Fruit fly (Drosophila melanogaster) whole organism, embryonic: ENCODE results near the gene kay.
A peak's percentile ranks its signal among the peaks of the same experiment; 100 is the strongest.

Experiments
- Awh ChIP-seq: fragments of 200-800 bp; sonication (Bioruptor generic); IDR thresholded peaks from 2 replicates; pipeline ENCODE4, ENCODE4 v1.3.6; 2022; ENCODE audit warnings: missing biosample characterization, missing genetic modification characterization
- CG10147 ChIP-seq: fragments of 200-800 bp; sonication (Bioruptor generic); optimal IDR thresholded peaks from 2 replicates; lab custom pipeline; 2019; ENCODE audit warnings: missing biosample characterization, mild to moderate bottlenecking, missing genetic modification characterization, moderate library complexity
- CG10565 ChIP-seq: fragments of 200-800 bp; sonication (Bioruptor generic); optimal IDR thresholded peaks from 3 replicates; lab custom pipeline; 2016; ENCODE audit warnings: missing biosample characterization, mild to moderate bottlenecking, missing genetic modification characterization
- CG10979 ChIP-seq: fragments of 200-800 bp; sonication (Bioruptor generic); optimal IDR thresholded peaks from 2 replicates; lab custom pipeline; 2018; ENCODE audit warnings: missing biosample characterization, mild to moderate bottlenecking, missing genetic modification characterization, moderate library complexity
- CG14860 ChIP-seq: fragments of 200-800 bp; sonication (Bioruptor generic); IDR thresholded peaks from 3 replicates; pipeline ENCODE4 v1.3.6; 2022; ENCODE audit warnings: missing biosample characterization, missing genetic modification characterization; ENCODE audit not compliant: partially characterized antibody
- CG1603 ChIP-seq: fragments of 200-800 bp; sonication (Bioruptor generic); optimal IDR thresholded peaks from 2 replicates; lab custom pipeline; 2019; ENCODE audit warnings: missing biosample characterization, mild to moderate bottlenecking, missing genetic modification characterization, moderate library complexity
- CG17802 ChIP-seq: fragments of 200-800 bp; sonication (Bioruptor generic); optimal IDR thresholded peaks from 2 replicates; lab custom pipeline; 2018; ENCODE audit warnings: missing biosample characterization, mild to moderate bottlenecking, missing genetic modification characterization, moderate library complexity
- CG1792 ChIP-seq: fragments of 200-800 bp; sonication (Bioruptor generic); optimal IDR thresholded peaks from 2 replicates; lab custom pipeline; 2016; ENCODE audit warnings: missing biosample characterization, missing genetic modification characterization
- CG2116 ChIP-seq: fragments of 200-800 bp; sonication (Bioruptor generic); optimal IDR thresholded peaks from 3 replicates; lab custom pipeline; 2018; ENCODE audit warnings: missing biosample characterization, mild to moderate bottlenecking, missing genetic modification characterization
- CG2129 ChIP-seq: fragments of 200-800 bp; sonication (Bioruptor generic); IDR thresholded peaks from 2 replicates; pipeline ENCODE4 v1.3.6; 2022; ENCODE audit warnings: missing biosample characterization, missing genetic modification characterization; ENCODE audit not compliant: partially characterized antibody
- CG32532 ChIP-seq: fragments of 200-800 bp; sonication (Bioruptor generic); IDR thresholded peaks from 2 replicates; pipeline ENCODE4 v1.3.6; 2022; ENCODE audit warnings: missing biosample characterization, missing genetic modification characterization
- CG4730 ChIP-seq: fragments of 200-800 bp; sonication (Bioruptor generic); IDR thresholded peaks from 2 replicates; pipeline ENCODE4 v1.3.6; 2022; ENCODE audit warnings: missing biosample characterization, missing genetic modification characterization
- CG6654 ChIP-seq: fragments of 200-800 bp; sonication (Bioruptor generic); optimal IDR thresholded peaks from 2 replicates; lab custom pipeline; 2017; ENCODE audit warnings: missing biosample characterization, mild to moderate bottlenecking, missing genetic modification characterization
- CG6854 ChIP-seq: fragments of 200-800 bp; sonication (Bioruptor generic); optimal IDR thresholded peaks from 3 replicates; lab custom pipeline; 2017; ENCODE audit warnings: missing biosample characterization, mild to moderate bottlenecking, missing genetic modification characterization
- CG7357 ChIP-seq: fragments of 200-800 bp; sonication (Bioruptor generic); IDR thresholded peaks from 3 replicates; pipeline ENCODE4 v1.3.6; 2022; ENCODE audit warnings: missing biosample characterization, missing genetic modification characterization
- CG9609 ChIP-seq: fragments of 200-800 bp; sonication (Bioruptor generic); optimal IDR thresholded peaks from 3 replicates; lab custom pipeline; 2016; ENCODE audit warnings: missing biosample characterization, missing genetic modification characterization
- CG9797 ChIP-seq: fragments of 200-800 bp; sonication (Bioruptor generic); optimal IDR thresholded peaks from 3 replicates; lab custom pipeline; 2018; ENCODE audit warnings: missing biosample characterization, mild to moderate bottlenecking, missing genetic modification characterization
- HLH4C ChIP-seq: fragments of 200-800 bp; sonication (Bioruptor generic); IDR thresholded peaks from 3 replicates; pipeline ENCODE4 v1.3.6; 2022; ENCODE audit warnings: missing biosample characterization, missing genetic modification characterization; ENCODE audit not compliant: partially characterized antibody
- Hr51 ChIP-seq, 2 experiments: fragments of 200-800 bp; sonication (Bioruptor generic); optimal IDR thresholded peaks; 2 replicates in 1 of 2; 3 replicates in 1 of 2; lab custom pipeline; 2016 to 2018; ENCODE audit warnings: missing biosample characterization in 2 of 2, missing genetic modification characterization in 2 of 2, mild to moderate bottlenecking in 1 of 2, moderate library complexity in 1 of 2
- Max ChIP-seq: fragments of 200-800 bp; sonication (Bioruptor generic); optimal IDR thresholded peaks from 2 replicates; lab custom pipeline; 2016; ENCODE audit warnings: missing biosample characterization, mild to moderate bottlenecking, missing genetic modification characterization
- Mrtf ChIP-seq: fragments of 200-800 bp; sonication (Bioruptor generic); IDR thresholded peaks from 3 replicates; pipeline ENCODE4 v1.3.6; 2022; ENCODE audit warnings: missing biosample characterization, missing genetic modification characterization
- NC2β ChIP-seq: fragments of 200-800 bp; sonication (Bioruptor generic); optimal IDR thresholded peaks from 2 replicates; lab custom pipeline; 2016; ENCODE audit warnings: missing biosample characterization, missing genetic modification characterization
- NK7.1 ChIP-seq: fragments of 200-800 bp; sonication (Bioruptor generic); optimal IDR thresholded peaks from 3 replicates; lab custom pipeline; 2016; ENCODE audit warnings: missing biosample characterization, missing genetic modification characterization
- Scr ChIP-seq: fragments of 200-800 bp; sonication (Bioruptor generic); IDR thresholded peaks from 2 replicates; pipeline ENCODE4 v1.3.6; 2022; ENCODE audit warnings: missing biosample characterization, missing genetic modification characterization; ENCODE audit not compliant: partially characterized antibody
- Xrp1 ChIP-seq: fragments of 200-800 bp; sonication (Bioruptor generic); IDR thresholded peaks from 2 replicates; pipeline ENCODE4 v1.3.6; 2022; ENCODE audit warnings: missing biosample characterization, missing genetic modification characterization
- bsh ChIP-seq, 2 experiments: fragments of 200-800 bp; sonication (Bioruptor generic); optimal IDR thresholded peaks; 2 replicates each; lab custom pipeline; 2017 to 2018; ENCODE audit warnings: mild to moderate bottlenecking in 2 of 2, missing biosample characterization in 2 of 2, missing genetic modification characterization in 2 of 2, moderate library complexity in 1 of 2
- ci ChIP-seq: fragments of 200-800 bp; sonication (Bioruptor generic); IDR thresholded peaks from 3 replicates; pipeline ENCODE4 v1.3.6; 2022; ENCODE audit warnings: missing biosample characterization, missing genetic modification characterization
- crol ChIP-seq: fragments of 200-800 bp; sonication (Bioruptor generic); IDR thresholded peaks from 2 replicates; pipeline ENCODE4 v1.3.6; 2022; ENCODE audit warnings: missing biosample characterization, missing genetic modification characterization
- dati ChIP-seq: fragments of 200-800 bp; sonication (Bioruptor generic); IDR thresholded peaks from 2 replicates; pipeline ENCODE4 v1.3.6; 2022; ENCODE audit warnings: missing biosample characterization, missing genetic modification characterization
- dmrt99B ChIP-seq: fragments of 200-800 bp; sonication (Bioruptor generic); optimal IDR thresholded peaks from 2 replicates; lab custom pipeline; 2018; ENCODE audit warnings: missing biosample characterization, mild to moderate bottlenecking, missing genetic modification characterization, moderate library complexity
- eve ChIP-seq, 2 experiments: fragments of >200 bp; optimal IDR thresholded peaks; 2 replicates each; lab custom pipeline; 2017; ENCODE audit warnings: missing biosample characterization in 2 of 2, missing genetic modification characterization in 2 of 2
- fd3F ChIP-seq: fragments of 200-800 bp; sonication (Bioruptor generic); optimal IDR thresholded peaks from 2 replicates; lab custom pipeline; 2018; ENCODE audit warnings: missing biosample characterization, mild to moderate bottlenecking, missing genetic modification characterization, moderate library complexity
- fd96Cb ChIP-seq: fragments of 200-800 bp; sonication (Bioruptor generic); optimal IDR thresholded peaks from 2 replicates; lab custom pipeline; 2018; ENCODE audit warnings: missing biosample characterization, mild to moderate bottlenecking, missing genetic modification characterization, moderate library complexity
- ftz-f1 ChIP-seq: fragments of 200-800 bp; sonication (Bioruptor generic); optimal IDR thresholded peaks from 2 replicates; lab custom pipeline; 2016; ENCODE audit warnings: missing biosample characterization, missing genetic modification characterization
- fu2 ChIP-seq: fragments of 200-800 bp; sonication (Bioruptor generic); optimal IDR thresholded peaks from 2 replicates; lab custom pipeline; 2016; ENCODE audit warnings: missing biosample characterization, missing genetic modification characterization
- gsb-n ChIP-seq: fragments of 200-800 bp; sonication (Bioruptor generic); optimal IDR thresholded peaks from 3 replicates; lab custom pipeline; 2018; ENCODE audit warnings: missing biosample characterization, mild to moderate bottlenecking, missing genetic modification characterization
- jigr1 ChIP-seq: fragments of 200-800 bp; sonication (Bioruptor generic); IDR thresholded peaks from 3 replicates; pipeline ENCODE4 v1.3.6; 2022; ENCODE audit warnings: missing biosample characterization, missing genetic modification characterization
- nom ChIP-seq: fragments of 200-800 bp; sonication (Bioruptor generic); optimal IDR thresholded peaks from 2 replicates; lab custom pipeline; 2017; ENCODE audit warnings: missing biosample characterization, missing genetic modification characterization, mild to moderate bottlenecking, moderate library complexity, missing genetic modification reagents
- oc ChIP-seq: fragments of 200-800 bp; sonication (Bioruptor generic); optimal IDR thresholded peaks from 2 replicates; lab custom pipeline; 2018; ENCODE audit warnings: missing biosample characterization, mild to moderate bottlenecking, missing genetic modification characterization, moderate library complexity
- peb ChIP-seq: fragments of 200-800 bp; sonication (Bioruptor generic); IDR thresholded peaks from 2 replicates; pipeline ENCODE4 v1.3.6; 2022; ENCODE audit warnings: missing biosample characterization, missing genetic modification characterization
- pho ChIP-seq: fragments of 200-800 bp; sonication (Bioruptor generic); optimal IDR thresholded peaks from 2 replicates; lab custom pipeline; 2016; ENCODE audit warnings: missing biosample characterization, missing genetic modification characterization
- psq ChIP-seq: fragments of 200-800 bp; sonication (Bioruptor generic); optimal IDR thresholded peaks from 2 replicates; lab custom pipeline; 2017; ENCODE audit warnings: missing biosample characterization, missing genetic modification characterization
- pzg ChIP-seq: fragments of 200-800 bp; sonication (Bioruptor generic); optimal IDR thresholded peaks from 3 replicates; lab custom pipeline; 2018; ENCODE audit warnings: missing biosample characterization, mild to moderate bottlenecking, missing genetic modification characterization, moderate library complexity
- sd ChIP-seq: fragments of 200-800 bp; sonication (Bioruptor generic); optimal IDR thresholded peaks from 3 replicates; lab custom pipeline; 2018; ENCODE audit warnings: missing biosample characterization, mild to moderate bottlenecking, missing genetic modification characterization, moderate library complexity
- sima ChIP-seq: fragments of 200-800 bp; sonication (Bioruptor generic); optimal IDR thresholded peaks from 2 replicates; lab custom pipeline; 2016; ENCODE audit warnings: missing biosample characterization, missing genetic modification characterization
- slou ChIP-seq: fragments of 200-800 bp; sonication (Bioruptor generic); optimal IDR thresholded peaks from 3 replicates; lab custom pipeline; 2016; ENCODE audit warnings: missing biosample characterization, missing genetic modification characterization
- stwl ChIP-seq: fragments of 200-800 bp; sonication (Bioruptor generic); optimal IDR thresholded peaks from 3 replicates; lab custom pipeline; 2018; ENCODE audit warnings: missing biosample characterization, mild to moderate bottlenecking, missing genetic modification characterization, moderate library complexity
- tin ChIP-seq: fragments of 200-800 bp; sonication (Bioruptor generic); optimal IDR thresholded peaks from 3 replicates; lab custom pipeline; 2016; ENCODE audit warnings: missing biosample characterization, missing genetic modification characterization
- tll ChIP-seq, 2 experiments: fragments of 200-800 bp in 1 of 2; fragments of >200 bp in 1 of 2; sonication (Bioruptor generic) in 1 of 2; optimal IDR thresholded peaks; 2 replicates each; lab custom pipeline; 2017 to 2019; ENCODE audit warnings: missing biosample characterization in 2 of 2, missing genetic modification characterization in 2 of 2, mild to moderate bottlenecking in 1 of 2, moderate library complexity in 1 of 2
- wor ChIP-seq: fragments of 200-800 bp; sonication (Bioruptor generic); IDR thresholded peaks from 2 replicates; pipeline ENCODE4 v1.3.6; 2022; ENCODE audit warnings: missing biosample characterization, missing genetic modification characterization

The kay gene

dm6 chr3R:29745056-29745455 is 20.7 kb upstream of the kay start, which contains the start of the genes Wdr24 and IntS11 (continued):
- TF ChIP-seq ftz-f1, result peak; percentile 98
- TF ChIP-seq CG10565 (GFP tag; lab: Kevin White, UChicago), result no peak
- no peak for TF ChIP-seq oc
- TF ChIP-seq sd (tag; lab: Kevin White, UChicago), result no peak
- TF ChIP-seq jigr1 (GFP tag; lab: Robert Waterston, UW), result peak; percentile 92
- TF ChIP-seq CG1603 (tag; lab: Kevin White, UChicago), result peak; percentile 89
- TF ChIP-seq psq, result peak; percentile 28
- TF ChIP-seq Mrtf, result peak; percentile 84; the same call in 2 of the 3 replicates
- TF ChIP-seq fd3F (GFP tag; lab: Kevin White, UChicago), result peak; percentile 88
- no peak for TF ChIP-seq HLH4C (GFP tag; lab: Robert Waterston, UW)
- TF ChIP-seq NK7.1 (GFP tag; lab: Kevin White, UChicago), result no peak
- no peak for TF ChIP-seq CG6654 (GFP tag; lab: Kevin White, UChicago)
- TF ChIP-seq CG1792 (GFP tag; lab: Kevin White, UChicago), result peak; percentile 43
- TF ChIP-seq stwl (tag; lab: Kevin White, UChicago), result peak; percentile 65
- TF ChIP-seq CG9609 (GFP tag; lab: Kevin White, UChicago), result peak; percentile 69
- peak; percentile 10 for TF ChIP-seq CG17802 (tag; lab: Kevin White, UChicago)
- no peak for TF ChIP-seq eve (GFP tag; optimal IDR thresholded peaks at IDR 0.05; lab: Kevin White, UChicago)
- TF ChIP-seq dmrt99B, result no peak
- no peak for TF ChIP-seq sima (GFP tag; lab: Kevin White, UChicago)
- TF ChIP-seq CG2129, result no peak
- TF ChIP-seq NC2β (GFP tag; lab: Kevin White, UChicago), result peak; percentile 50
- peak; percentile 87 for TF ChIP-seq CG9797 (GFP tag; lab: Kevin White, UChicago)
- peak; percentile 51 for TF ChIP-seq Scr (GFP tag; lab: Robert Waterston, UW)
- TF ChIP-seq CG14860, result no peak
- TF ChIP-seq bsh (GFP tag; optimal IDR thresholded peaks at IDR 0.05; lab: Kevin White, UChicago), result peak; percentile 70 to 72
- peak; percentile 80 for TF ChIP-seq Max (GFP tag; lab: Kevin White, UChicago)
- peak; percentile 54 for TF ChIP-seq CG10979 (tag; lab: Kevin White, UChicago)
- TF ChIP-seq peb (GFP tag; lab: Robert Waterston, UW), result peak; percentile 71
- peak; percentile 73 for TF ChIP-seq pzg (GFP tag; lab: Kevin White, UChicago)
- TF ChIP-seq fu2, result peak; percentile 69
- peak; percentile 81 for TF ChIP-seq CG7357 (GFP tag; lab: Robert Waterston, UW)
- TF ChIP-seq tin, result peak; percentile 58
- TF ChIP-seq dati (GFP tag; lab: Robert Waterston, UW), result 0 out of 2 replicates have a peak, but pooled peaks have one; percentile 39
- peak; percentile 89 for TF ChIP-seq ci
- peak in 1 of 2 experiments; percentile 61 for TF ChIP-seq Hr51 (GFP tag; optimal IDR thresholded peaks at IDR 0.05; lab: Kevin White, UChicago)
- TF ChIP-seq nom (GFP tag; lab: Kevin White, UChicago), result peak; percentile 79
- TF ChIP-seq CG32532 (GFP tag; lab: Robert Waterston, UW), result peak; percentile 96
- peak; percentile 57 for TF ChIP-seq slou
- TF ChIP-seq CG10147 (GFP tag; lab: Kevin White, UChicago), result peak; percentile 82
- peak; percentile 79 for TF ChIP-seq Xrp1 (GFP tag; lab: Robert Waterston, UW)
- peak; percentile 82 for TF ChIP-seq pho
- peak; percentile 81 for TF ChIP-seq CG2116 (GFP tag; lab: Kevin White, UChicago)
- peak; percentile 75 for TF ChIP-seq fd96Cb (tag; lab: Kevin White, UChicago)
- TF ChIP-seq Awh (GFP tag; lab: Robert Waterston, UW), result peak; percentile 74
- TF ChIP-seq CG4730, result peak; percentile 88
- TF ChIP-seq wor (GFP tag; lab: Robert Waterston, UW), result peak; percentile 69
- no peak for TF ChIP-seq gsb-n (tag; lab: Kevin White, UChicago)
- TF ChIP-seq CG6854 (GFP tag; lab: Kevin White, UChicago), result no peak
- no peak for TF ChIP-seq crol (GFP tag; lab: Robert Waterston, UW)
- peak in 1 of 2 experiments; percentile 64 for TF ChIP-seq tll (GFP tag; optimal IDR thresholded peaks at IDR 0.05; lab: Kevin White, UChicago)
